Fruit fly (Drosophila melanogaster) whole organism, pupa: ENCODE results near the gene CG15544.

Experiments used
- Ets98B ChIP-seq: fragments of 200-800 bp; sonication (Bioruptor generic); IDR thresholded peaks from 2 replicates; pipeline ENCODE4 v1.3.6; 2022; ENCODE audit warnings: missing biosample characterization, missing genetic modification characterization
- Pif1A ChIP-seq: fragments of 200-800 bp; sonication (Bioruptor generic); optimal IDR thresholded peaks from 3 replicates; lab custom pipeline; 2016; ENCODE audit warnings: missing biosample characterization, missing genetic modification characterization

dm6 chr3R:30874679-30875078 lies 47.1 kb downstream of the CG15544 start:
- TF ChIP-seq Ets98B (GFP tag; lab: Robert Waterston, UW) (peak; percentile 38; the same call in 1 of the 2 replicates), Pif1A (GFP tag; lab: Kevin White, UChicago) (no peak)
